Worm (Caenorhabditis elegans) whole organism, L3 larva: ENCODE results near the gene Y53F4B.25.

ENCODE experiments used
- R02D3.7 ChIP-seq: fragments of 150-350 bp; optimal IDR thresholded peaks from 2 replicates; lab custom pipeline; 2014; ENCODE audit warnings: missing biosample characterization, missing genetic modification characterization
- ama-1 ChIP-seq: fragments of 150-350 bp; optimal IDR thresholded peaks from 2 replicates; lab custom pipeline; 2018
- ceh-28 ChIP-seq: fragments of 150-350 bp; optimal IDR thresholded peaks from 2 replicates; lab custom pipeline; 2014; ENCODE audit warnings: missing biosample characterization, missing genetic modification reagents, missing genetic modification characterization
- lin-15B ChIP-seq: fragments of 150-350 bp; optimal IDR thresholded peaks from 2 replicates; lab custom pipeline; 2014; ENCODE audit warnings: missing biosample characterization, missing genetic modification characterization
- mdl-1 ChIP-seq: fragments of 150-350 bp; optimal IDR thresholded peaks from 2 replicates; lab custom pipeline; 2014; ENCODE audit warnings: missing biosample characterization, missing genetic modification characterization
- nhr-12 ChIP-seq: fragments of 150-350 bp; optimal IDR thresholded peaks from 2 replicates; lab custom pipeline; 2014; ENCODE audit warnings: missing biosample characterization, missing genetic modification characterization
- nhr-23 ChIP-seq: fragments of 150-350 bp; optimal IDR thresholded peaks from 2 replicates; lab custom pipeline; 2014; ENCODE audit warnings: missing biosample characterization, missing genetic modification reagents, missing genetic modification characterization
- nhr-25 ChIP-seq: sonication (generic microtip); optimal IDR thresholded peaks from 2 replicates; lab custom pipeline; 2017; ENCODE audit warnings: missing biosample characterization, missing genetic modification characterization
- pha-4 ChIP-seq: fragments of 150-350 bp; optimal IDR thresholded peaks from 2 replicates; lab custom pipeline; 2014; ENCODE audit warnings: missing biosample characterization, missing genetic modification reagents, missing genetic modification characterization
- zag-1 ChIP-seq: fragments of 150-350 bp; optimal IDR thresholded peaks from 2 replicates; lab custom pipeline; 2014; ENCODE audit warnings: missing biosample characterization, missing genetic modification characterization

DNA sequence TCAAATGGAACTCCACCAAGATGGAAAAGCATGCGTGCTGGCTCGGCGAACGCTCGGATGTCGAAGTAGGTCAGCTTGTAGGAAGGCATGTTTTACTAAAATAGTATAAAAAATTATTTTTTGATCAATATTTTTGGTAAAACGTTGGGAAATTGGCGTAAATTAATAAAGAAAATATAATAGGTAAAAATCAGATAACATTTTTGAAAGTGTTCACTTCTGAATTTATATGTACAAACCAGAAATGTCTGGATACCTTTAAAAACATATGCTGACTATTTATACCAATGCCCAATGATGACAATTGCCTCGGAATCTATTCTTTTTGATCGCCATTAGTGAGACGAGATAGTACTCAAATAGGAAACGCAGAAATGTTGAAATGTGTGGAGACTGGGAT, 49.3 kb downstream of the Y53F4B.25 start, which contains the start of gene gst-35:
- no peak for TF ChIP-seq nhr-25 (tag; lab: Kevin White, UChicago)
- no peak for TF ChIP-seq pha-4 (tag; lab: Kevin White, UChicago)
- no peak for TF ChIP-seq nhr-12 (tag; lab: Kevin White, UChicago)
- TF ChIP-seq zag-1 (tag; lab: Kevin White, UChicago), result no peak
- no peak for TF ChIP-seq R02D3.7
- no peak for TF ChIP-seq lin-15B (tag; lab: Kevin White, UChicago)
- no peak for TF ChIP-seq nhr-23
- no peak for TF ChIP-seq ama-1 (lab: Kevin White, UChicago)
- no peak for TF ChIP-seq mdl-1
- TF ChIP-seq ceh-28 (tag; lab: Kevin White, UChicago), result no peak
